Fruit fly (Drosophila melanogaster): ENCODE data around the gene CG10973.

CG10973 gene

dm6 chr3L:12732742-12733141, 21.8 kb downstream of the CG10973 start (continued):
- TF ChIP-seq HLH4C (GFP tag; IDR thresholded peaks at IDR 0.05; ENCODE audit: partially characterized antibody) (peak; percentile 67; the same call in 2 of the 3 replicates), vnd (GFP tag; IDR thresholded peaks at IDR 0.05; ENCODE audit: partially characterized antibody) (no peak), nau (GFP tag; optimal IDR thresholded peaks at IDR 0.05) (no peak), CG10462 (GFP tag; optimal IDR thresholded peaks at IDR 0.05) (no peak), CG30020 (tag; optimal IDR thresholded peaks at IDR 0.05) (peak; percentile 22), dmrt11E (tag; optimal IDR thresholded peaks at IDR 0.05) (no peak), ems (GFP tag; optimal IDR thresholded peaks at IDR 0.05) (no peak), ase (GFP tag; IDR thresholded peaks at IDR 0.05) (no peak), nom (GFP tag; optimal IDR thresholded peaks at IDR 0.05) (no peak), exex (tag; optimal IDR thresholded peaks at IDR 0.05) (no peak), zfh1 (GFP tag; IDR thresholded peaks at IDR 0.05) (no peak), ac (GFP tag; optimal IDR thresholded peaks at IDR 0.05) (no peak), gfzf (GFP tag; optimal IDR thresholded peaks at IDR 0.05) (peak; percentile 10), odd (GFP tag; optimal IDR thresholded peaks at IDR 0.05) (no peak), Jarid2 (GFP tag; optimal IDR thresholded peaks at IDR 0.05) (no peak), ATbp (GFP tag; optimal IDR thresholded peaks at IDR 0.05) (no peak), Bgb (GFP tag; IDR thresholded peaks at IDR 0.05; ENCODE audit: partially characterized antibody) (peak; percentile 68), repo (GFP tag; optimal IDR thresholded peaks at IDR 0.05) (no peak), CG15269 (tag; optimal IDR thresholded peaks at IDR 0.05) (no peak), chinmo (GFP tag; IDR thresholded peaks at IDR 0.05; ENCODE audit: partially characterized antibody) (peak; percentile 66; the same call in 1 of the 4 replicates), CG16813 (GFP tag; IDR thresholded peaks at IDR 0.05; ENCODE audit: partially characterized antibody) (peak; percentile 64; the same call in 2 of the 3 replicates), Hsf (GFP tag; optimal IDR thresholded peaks at IDR 0.05) (no peak), amos (GFP tag; IDR thresholded peaks at IDR 0.05; ENCODE audit: partially characterized antibody) (peak; percentile 75; the same call in 1 of the 2 replicates), CG42726 (GFP tag; IDR thresholded peaks at IDR 0.05; ENCODE audit: partially characterized antibody) (0 out of 2 replicates have a peak, but pooled peaks have one; percentile 40), wdn (GFP tag; IDR thresholded peaks at IDR 0.05) (no peak), seq (GFP tag; IDR thresholded peaks at IDR 0.05) (no peak), CG13624 (GFP tag; optimal IDR thresholded peaks at IDR 0.05) (no peak), en (GFP tag; optimal IDR thresholded peaks at IDR 0.05) (no peak), CG3995 (GFP tag; optimal IDR thresholded peaks at IDR 0.05) (no peak), CG17328 (GFP tag; IDR thresholded peaks at IDR 0.05) (no peak), Eip74EF (GFP tag; optimal IDR thresholded peaks at IDR 0.05) (no peak), CG12942 (GFP tag; optimal IDR thresholded peaks at IDR 0.05) (no peak), C15 (GFP tag; IDR thresholded peaks at IDR 0.05) (no peak), ewg (GFP tag; optimal IDR thresholded peaks at IDR 0.05) (no peak), Hr51 (GFP tag; optimal IDR thresholded peaks at IDR 0.05) (no peak), CG18476 (GFP tag; optimal IDR thresholded peaks at IDR 0.05) (no peak), sens-2 (GFP tag; IDR thresholded peaks at IDR 0.05) (no peak), CG6689 (GFP tag; IDR thresholded peaks at IDR 0.05) (no peak), mld (GFP tag; IDR thresholded peaks at IDR 0.05; ENCODE audit: partially characterized antibody) (no peak), az2 (GFP tag; optimal IDR thresholded peaks at IDR 0.05) (no peak), Sox100B (GFP tag; optimal IDR thresholded peaks at IDR 0.05) (no peak), hkb (optimal IDR thresholded peaks at IDR 0.05) (no peak), hkb (GFP tag; IDR thresholded peaks at IDR 0.05) (no peak), dimm (GFP tag; IDR thresholded peaks at IDR 0.05) (no peak), maf-S (GFP tag; optimal IDR thresholded peaks at IDR 0.05) (no peak), BtbVII (GFP tag; optimal IDR thresholded peaks at IDR 0.05) (no peak), Sry-δ (GFP tag; optimal IDR thresholded peaks at IDR 0.05) (peak; percentile 34), Sry-β (GFP tag; optimal IDR thresholded peaks at IDR 0.05) (no peak), fru (optimal IDR thresholded peaks at IDR 0.05) (no peak), CG15514 (GFP tag; optimal IDR thresholded peaks at IDR 0.05) (peak; percentile 99)

Data from whole organism, embryonic.